Worm (Caenorhabditis elegans): ENCODE measurements around the gene Y73B6BL.289.

ce11 chrIV:6321667-6322066, 25.6 kb upstream of the Y73B6BL.289 start, which contains the start of gene Y73B6BL.29:
- TF ChIP-seq pqm-1 (tag; optimal IDR thresholded peaks at IDR 0.05), result no peak
- TF ChIP-seq nhr-11 (tag; optimal IDR thresholded peaks at IDR 0.05), result no peak
- no peak for TF ChIP-seq saeg-2 (GFP tag; IDR thresholded peaks at IDR 0.05)
- peak; percentile 35 for TF ChIP-seq lir-3 (tag; optimal IDR thresholded peaks at IDR 0.05)
- no peak for TF ChIP-seq lin-39 (tag; optimal IDR thresholded peaks at IDR 0.05)

Data from whole organism, L4 larva.